Fruit fly (Drosophila melanogaster) whole organism, embryonic: Measurements from ENCODE around the gene TTLL4B.
A peak's percentile ranks its signal among the peaks of the same experiment; 100 is the strongest.

Experiments
- Antp ChIP-seq: fragments of 200-800 bp; sonication (Bioruptor generic); optimal IDR thresholded peaks from 3 replicates; lab custom pipeline; 2016; ENCODE audit warnings: missing biosample characterization, missing genetic modification characterization
- Atf-2 ChIP-seq: fragments of 200-800 bp; sonication (Bioruptor generic); optimal IDR thresholded peaks from 2 replicates; lab custom pipeline; 2016; ENCODE audit warnings: missing biosample characterization, missing genetic modification characterization
- B-H2 ChIP-seq: fragments of 200-800 bp; sonication (Bioruptor generic); optimal IDR thresholded peaks from 2 replicates; lab custom pipeline; 2018; ENCODE audit warnings: missing biosample characterization, mild to moderate bottlenecking, missing genetic modification characterization
- Bgb ChIP-seq: fragments of 200-800 bp; sonication (Bioruptor generic); IDR thresholded peaks from 2 replicates; pipeline ENCODE4 v1.3.6; 2022; ENCODE audit warnings: missing biosample characterization, missing genetic modification characterization; ENCODE audit not compliant: partially characterized antibody
- CG11696 ChIP-seq: fragments of 200-800 bp; sonication (Bioruptor generic); IDR thresholded peaks from 2 replicates; pipeline ENCODE4 v1.3.6; 2022; ENCODE audit warnings: missing biosample characterization, missing genetic modification characterization
- CG12236 ChIP-seq: fragments of 200-800 bp; sonication (Bioruptor generic); optimal IDR thresholded peaks from 2 replicates; lab custom pipeline; 2016; ENCODE audit warnings: missing biosample characterization, missing genetic modification characterization
- CG12769 ChIP-seq: fragments of 200-800 bp; sonication (Bioruptor generic); optimal IDR thresholded peaks from 2 replicates; lab custom pipeline; 2019; ENCODE audit warnings: missing biosample characterization, mild to moderate bottlenecking, missing genetic modification characterization, moderate library complexity
- CG17328 ChIP-seq: fragments of 200-800 bp; sonication (Bioruptor generic); IDR thresholded peaks from 2 replicates; pipeline ENCODE4 v1.3.6; 2022; ENCODE audit warnings: missing biosample characterization, missing genetic modification characterization
- CG17361 ChIP-seq: fragments of 200-800 bp; sonication (Bioruptor generic); IDR thresholded peaks from 3 replicates; pipeline ENCODE4 v1.3.6; 2022; ENCODE audit warnings: missing biosample characterization, missing genetic modification characterization
- CG17568 ChIP-seq: fragments of 200-800 bp; sonication (Bioruptor generic); optimal IDR thresholded peaks from 2 replicates; lab custom pipeline; 2018; ENCODE audit warnings: missing biosample characterization, mild to moderate bottlenecking, missing genetic modification characterization, moderate library complexity
- CG1832 ChIP-seq: fragments of 200-800 bp; sonication (Bioruptor generic); optimal IDR thresholded peaks from 2 replicates; lab custom pipeline; 2017; ENCODE audit warnings: missing biosample characterization, mild to moderate bottlenecking, missing genetic modification characterization, inconsistent platforms
- CG30403 ChIP-seq: fragments of 200-800 bp; sonication (Bioruptor generic); optimal IDR thresholded peaks from 3 replicates; lab custom pipeline; 2016; ENCODE audit warnings: missing biosample characterization, missing genetic modification characterization
- CG3163 ChIP-seq: fragments of 200-800 bp; sonication (Bioruptor generic); optimal IDR thresholded peaks from 3 replicates; lab custom pipeline; 2016; ENCODE audit warnings: missing biosample characterization, missing genetic modification characterization
- CG4730 ChIP-seq: fragments of 200-800 bp; sonication (Bioruptor generic); IDR thresholded peaks from 2 replicates; pipeline ENCODE4 v1.3.6; 2022; ENCODE audit warnings: missing biosample characterization, missing genetic modification characterization
- CG6272 ChIP-seq: fragments of 200-800 bp; sonication (Bioruptor generic); IDR thresholded peaks from 2 replicates; pipeline ENCODE4 v1.3.6; 2022; ENCODE audit warnings: missing biosample characterization, missing genetic modification characterization
- CG6813 ChIP-seq: fragments of 200-800 bp; sonication (Bioruptor generic); optimal IDR thresholded peaks from 2 replicates; lab custom pipeline; 2017; ENCODE audit warnings: missing biosample characterization, missing genetic modification characterization, mild to moderate bottlenecking, moderate library complexity, missing genetic modification reagents
- CG7745 ChIP-seq: fragments of 200-800 bp; sonication (Bioruptor generic); optimal IDR thresholded peaks from 2 replicates; lab custom pipeline; 2018; ENCODE audit warnings: missing biosample characterization, mild to moderate bottlenecking, missing genetic modification characterization, moderate library complexity
- CG9609 ChIP-seq: fragments of 200-800 bp; sonication (Bioruptor generic); optimal IDR thresholded peaks from 3 replicates; lab custom pipeline; 2016; ENCODE audit warnings: missing biosample characterization, missing genetic modification characterization
- CG9876 ChIP-seq: fragments of 200-800 bp; sonication (Bioruptor generic); optimal IDR thresholded peaks from 2 replicates; lab custom pipeline; 2016; ENCODE audit warnings: missing biosample characterization, missing genetic modification characterization
- Camta ChIP-seq: fragments of 200-800 bp; sonication (Bioruptor generic); optimal IDR thresholded peaks from 2 replicates; lab custom pipeline; 2016; ENCODE audit warnings: missing biosample characterization, missing genetic modification characterization
- HmgD ChIP-seq: fragments of 200-800 bp; sonication (Bioruptor generic); optimal IDR thresholded peaks from 3 replicates; lab custom pipeline; 2016; ENCODE audit warnings: missing biosample characterization, missing genetic modification characterization
- HmgZ ChIP-seq: fragments of 200-800 bp; sonication (Bioruptor generic); optimal IDR thresholded peaks from 2 replicates; lab custom pipeline; 2018; ENCODE audit warnings: missing biosample characterization, mild to moderate bottlenecking, missing genetic modification characterization
- Hmx ChIP-seq: fragments of 200-800 bp; sonication (Bioruptor generic); optimal IDR thresholded peaks from 2 replicates; lab custom pipeline; 2016; ENCODE audit warnings: missing biosample characterization, missing genetic modification characterization
- MTF-1 ChIP-seq: fragments of 200-800 bp; sonication (Bioruptor generic); optimal IDR thresholded peaks from 2 replicates; lab custom pipeline; 2018; ENCODE audit warnings: missing biosample characterization, mild to moderate bottlenecking, missing genetic modification characterization, borderline replicate concordance
- NK7.1 ChIP-seq: fragments of 200-800 bp; sonication (Bioruptor generic); optimal IDR thresholded peaks from 3 replicates; lab custom pipeline; 2016; ENCODE audit warnings: missing biosample characterization, missing genetic modification characterization
- Nf-YB ChIP-seq: fragments of 200-800 bp; sonication (Bioruptor generic); optimal IDR thresholded peaks from 3 replicates; lab custom pipeline; 2019; ENCODE audit warnings: missing biosample characterization, mild to moderate bottlenecking, missing genetic modification characterization, moderate library complexity
- Pdp1 ChIP-seq, 2 experiments: fragments of 200-800 bp; sonication (Bioruptor generic); optimal IDR thresholded peaks; 3 replicates each; lab custom pipeline; 2016; ENCODE audit warnings: missing biosample characterization in 2 of 2, missing genetic modification characterization in 2 of 2, mild to moderate bottlenecking in 1 of 2, moderate library complexity in 1 of 2
- Sox100B ChIP-seq: fragments of 200-800 bp; sonication (Bioruptor generic); optimal IDR thresholded peaks from 3 replicates; lab custom pipeline; 2018; ENCODE audit warnings: missing biosample characterization, mild to moderate bottlenecking, missing genetic modification characterization
- Sry-β ChIP-seq: fragments of 200-800 bp; sonication (Bioruptor generic); optimal IDR thresholded peaks from 2 replicates; lab custom pipeline; 2018; ENCODE audit warnings: missing biosample characterization, mild to moderate bottlenecking, missing genetic modification characterization, moderate library complexity
- ab ChIP-seq: fragments of 200-800 bp; sonication (Bioruptor generic); optimal IDR thresholded peaks from 2 replicates; lab custom pipeline; 2016; ENCODE audit warnings: missing biosample characterization, missing genetic modification characterization
- abd-A ChIP-seq: fragments of 200-800 bp; sonication (Bioruptor generic); optimal IDR thresholded peaks from 3 replicates; lab custom pipeline; 2019; ENCODE audit warnings: missing biosample characterization, mild to moderate bottlenecking, missing genetic modification characterization, moderate library complexity
- crc ChIP-seq: fragments of 200-800 bp; sonication (Bioruptor generic); optimal IDR thresholded peaks from 2 replicates; lab custom pipeline; 2016; ENCODE audit warnings: missing biosample characterization, missing genetic modification characterization
- croc ChIP-seq: fragments of 200-800 bp; sonication (Bioruptor generic); conservative IDR thresholded peaks from 3 replicates; pipeline ENCODE4 v1.3.6; 2022; ENCODE audit warnings: missing biosample characterization, missing genetic modification characterization
- cwo ChIP-seq: fragments of 200-800 bp; sonication (Bioruptor generic); optimal IDR thresholded peaks from 3 replicates; lab custom pipeline; 2017; ENCODE audit warnings: missing biosample characterization, missing genetic modification characterization, mild to moderate bottlenecking, moderate library complexity, missing genetic modification reagents
- dmrt11E ChIP-seq: fragments of 200-800 bp; sonication (Bioruptor generic); optimal IDR thresholded peaks from 3 replicates; lab custom pipeline; 2018; ENCODE audit warnings: missing biosample characterization, mild to moderate bottlenecking, missing genetic modification characterization, moderate library complexity
- emc ChIP-seq: fragments of 200-800 bp; sonication (Bioruptor generic); optimal IDR thresholded peaks from 2 replicates; lab custom pipeline; 2016; ENCODE audit warnings: missing biosample characterization, missing genetic modification characterization
- gce ChIP-seq: fragments of 200-800 bp; sonication (Bioruptor generic); IDR thresholded peaks from 3 replicates; pipeline ENCODE4 v1.3.6; 2022; ENCODE audit warnings: missing biosample characterization, missing genetic modification characterization
- ham ChIP-seq: fragments of 200-800 bp; sonication (Bioruptor generic); IDR thresholded peaks from 2 replicates; pipeline ENCODE4 v1.3.6; 2022; ENCODE audit warnings: missing biosample characterization, missing genetic modification characterization
- kay ChIP-seq: fragments of 200-800 bp; sonication (Bioruptor generic); optimal IDR thresholded peaks from 2 replicates; lab custom pipeline; 2016; ENCODE audit warnings: missing biosample characterization, missing genetic modification characterization
- mld ChIP-seq: fragments of 200-800 bp; sonication (Bioruptor generic); IDR thresholded peaks from 3 replicates; pipeline ENCODE4 v1.3.6; 2022; ENCODE audit warnings: missing biosample characterization, missing genetic modification characterization; ENCODE audit not compliant: partially characterized antibody
- nmo ChIP-seq: fragments of 200-800 bp; sonication (Bioruptor generic); optimal IDR thresholded peaks from 2 replicates; lab custom pipeline; 2018; ENCODE audit warnings: missing biosample characterization, mild to moderate bottlenecking, missing genetic modification characterization, moderate library complexity
- oc ChIP-seq: fragments of 200-800 bp; sonication (Bioruptor generic); optimal IDR thresholded peaks from 2 replicates; lab custom pipeline; 2018; ENCODE audit warnings: missing biosample characterization, mild to moderate bottlenecking, missing genetic modification characterization, moderate library complexity
- p53 ChIP-seq: fragments of 200-800 bp; sonication (Bioruptor generic); optimal IDR thresholded peaks from 2 replicates; lab custom pipeline; 2016; ENCODE audit warnings: missing biosample characterization, missing genetic modification characterization
- pb ChIP-seq: fragments of 200-800 bp; sonication (Bioruptor generic); optimal IDR thresholded peaks from 3 replicates; lab custom pipeline; 2016; ENCODE audit warnings: missing biosample characterization, missing genetic modification characterization
- pfk ChIP-seq: fragments of 200-800 bp; sonication (Bioruptor generic); optimal IDR thresholded peaks from 2 replicates; lab custom pipeline; 2018; ENCODE audit warnings: missing biosample characterization, mild to moderate bottlenecking, missing genetic modification characterization, moderate library complexity
- sim ChIP-seq: fragments of 200-800 bp; sonication (Bioruptor generic); IDR thresholded peaks from 2 replicates; pipeline ENCODE4 v1.3.6; 2022; ENCODE audit warnings: missing biosample characterization, missing genetic modification characterization
- sisA ChIP-seq: fragments of 200-800 bp; sonication (Bioruptor generic); IDR thresholded peaks from 2 replicates; pipeline ENCODE4 v1.3.6; 2022; ENCODE audit warnings: missing biosample characterization, missing genetic modification characterization
- tx ChIP-seq: fragments of 200-800 bp; sonication (Bioruptor generic); optimal IDR thresholded peaks from 2 replicates; lab custom pipeline; 2016; ENCODE audit warnings: missing biosample characterization, missing genetic modification characterization
- vnd ChIP-seq: fragments of 200-800 bp; sonication (Bioruptor generic); IDR thresholded peaks from 3 replicates; pipeline ENCODE4 v1.3.6; 2022; ENCODE audit warnings: missing biosample characterization, missing genetic modification characterization; ENCODE audit not compliant: partially characterized antibody
- yki ChIP-seq: fragments of >200 bp; optimal IDR thresholded peaks from 3 replicates; lab custom pipeline; 2018

Gene TTLL4B

DNA sequence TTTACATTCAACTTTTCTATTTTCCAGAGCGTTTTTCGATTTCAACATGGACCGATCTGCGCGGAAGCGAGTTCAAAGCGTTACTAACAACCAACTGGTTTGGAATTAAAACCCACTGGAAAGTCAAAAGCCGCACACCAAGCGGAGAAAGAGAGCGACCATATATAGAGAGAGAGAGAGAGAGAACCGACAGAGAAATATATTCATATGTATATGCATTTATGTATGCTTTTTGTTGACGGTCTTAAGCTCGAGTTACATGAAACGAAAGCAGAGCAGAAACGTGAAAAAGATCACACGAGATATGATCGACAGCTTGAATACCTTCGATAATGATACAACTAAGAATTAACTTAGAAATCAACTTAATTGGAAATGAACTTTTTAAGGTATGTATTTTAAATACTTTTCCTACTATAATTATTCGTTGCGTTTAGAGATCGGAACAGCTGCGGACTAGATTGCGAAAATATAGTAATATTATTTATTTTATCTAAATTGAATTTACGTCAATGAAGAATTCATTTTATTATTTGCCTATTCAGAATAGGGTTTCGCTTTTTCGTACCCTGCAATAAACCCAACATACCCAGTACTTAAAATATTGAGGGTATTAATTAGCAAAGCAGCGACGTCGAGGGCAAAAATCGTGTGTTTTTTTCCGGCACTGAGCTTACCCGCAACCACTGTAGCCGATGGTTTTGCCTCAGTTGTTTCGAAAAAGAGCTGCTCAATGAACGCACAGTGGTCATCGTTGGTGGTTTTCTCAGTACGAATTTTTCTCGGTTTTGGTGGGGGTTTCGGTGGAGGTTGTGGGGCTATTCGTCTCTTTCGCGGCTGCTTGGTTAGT lies 26.5 kb downstream of the TTLL4B start (continued):
- TF ChIP-seq pb (no peak), Nf-YB (peak; percentile 4), Sox100B (GFP tag; lab: Kevin White, UChicago) (peak; percentile 74), CG1832 (no peak), mld (no peak), Hmx (GFP tag; lab: Kevin White, UChicago) (no peak), CG12769 (tag; lab: Kevin White, UChicago) (no peak), B-H2 (GFP tag; lab: Kevin White, UChicago) (no peak), CG4730 (GFP tag; lab: Robert Waterston, UW) (no peak), emc (GFP tag; lab: Kevin White, UChicago) (no peak), ab (GFP tag; lab: Kevin White, UChicago) (no peak), croc (GFP tag; lab: Robert Waterston, UW) (peak; percentile 47; the same call in 2 of the 3 replicates), CG17361 (GFP tag; lab: Robert Waterston, UW) (peak; percentile 81), NK7.1 (GFP tag; lab: Kevin White, UChicago) (no peak), vnd (GFP tag; lab: Robert Waterston, UW) (no peak), dmrt11E (tag; lab: Kevin White, UChicago) (peak; percentile 71), tx (no peak), CG7745 (tag; lab: Kevin White, UChicago) (no peak), CG6272 (GFP tag; lab: Robert Waterston, UW) (no peak), p53 (GFP tag; lab: Kevin White, UChicago) (no peak), sim (GFP tag; lab: Robert Waterston, UW) (no peak), Camta (GFP tag; lab: Kevin White, UChicago) (no peak), CG17328 (peak; percentile 52), pfk (no peak), CG17568 (GFP tag; lab: Kevin White, UChicago) (no peak), CG11696 (GFP tag; lab: Robert Waterston, UW) (no peak), yki (lab: Kevin White, UChicago) (no peak), cwo (GFP tag; lab: Kevin White, UChicago) (peak; percentile 60), CG12236 (GFP tag; lab: Kevin White, UChicago) (no peak), Antp (no peak), kay (GFP tag; lab: Kevin White, UChicago) (no peak), Atf-2 (GFP tag; lab: Kevin White, UChicago) (no peak), CG30403 (GFP tag; lab: Kevin White, UChicago) (peak; percentile 71), nmo (peak; percentile 69), Pdp1 (GFP tag; optimal IDR thresholded peaks at IDR 0.05; lab: Kevin White, UChicago) (no peak), oc (tag; lab: Kevin White, UChicago) (peak; percentile 46), ham (no peak), MTF-1 (GFP tag; lab: Kevin White, UChicago) (no peak), HmgD (GFP tag; lab: Kevin White, UChicago) (no peak), Sry-β (GFP tag; lab: Kevin White, UChicago) (no peak), gce (GFP tag; lab: Robert Waterston, UW) (no peak), sisA (peak; percentile 35; the same call in 1 of the 2 replicates), CG9876 (GFP tag; lab: Kevin White, UChicago) (no peak), HmgZ (tag; lab: Kevin White, UChicago) (no peak), abd-A (tag; lab: Kevin White, UChicago) (no peak), CG6813 (GFP tag; lab: Kevin White, UChicago) (no peak), crc (GFP tag; lab: Kevin White, UChicago) (no peak), CG3163 (no peak), Bgb (GFP tag; lab: Robert Waterston, UW) (no peak), CG9609 (GFP tag; lab: Kevin White, UChicago) (no peak)
